Worm (Caenorhabditis elegans): ENCODE data around the gene Y119D3B.21.
"Not testable (repeated sequence)": the region's sequence is repeated elsewhere in the genome, so short reads cannot be mapped to it uniquely, and the experiment has no call there.

- not testable (repeated sequence) for TF ChIP-seq ama-1 (optimal IDR thresholded peaks at IDR 0.05); zfp-3 (GFP tag; conservative IDR thresholded peaks at IDR 0.05); unc-62 (GFP tag; optimal IDR thresholded peaks at IDR 0.05 in 1 of 2); unc-62 (tag; optimal IDR thresholded peaks at IDR 0.05); lin-39 (tag; optimal IDR thresholded peaks at IDR 0.05); nhr-76 (tag; optimal IDR thresholded peaks at IDR 0.05); ztf-11 (tag; optimal IDR thresholded peaks at IDR 0.05); zfp-2 (tag; optimal IDR thresholded peaks at IDR 0.05); lim-7 (GFP tag; IDR thresholded peaks at IDR 0.05); nhr-6 (tag; optimal IDR thresholded peaks at IDR 0.05); mep-1 (tag; optimal IDR thresholded peaks at IDR 0.05); fkh-10 (GFP tag; optimal IDR thresholded peaks at IDR 0.05); nhr-25 (tag; optimal IDR thresholded peaks at IDR 0.05; ENCODE audit: borderline replicate concordance, insufficient read depth); hif-1 (tag; optimal IDR thresholded peaks at IDR 0.05)
Observed at ce11 chrIII:1258358-1258757, 43.6 kb downstream of the Y119D3B.21 start, which contains the start of gene fbxa-78.

All from whole organism, L4 larva.